Worm (Caenorhabditis elegans) whole organism, L1 larva: Measurements from ENCODE around the gene ZK353.3.

Source experiments
- ama-1 ChIP-seq: fragments of 150-350 bp; optimal IDR thresholded peaks from 2 replicates; lab custom pipeline; 2014
- ceh-82 ChIP-seq, 3 experiments: fragments of 150-350 bp in 1 of 3; sonication (generic microtip) in 2 of 3; optimal IDR thresholded peaks; 2 replicates each; lab custom pipeline; 2014 to 2017; ENCODE audit warnings: missing biosample characterization in 3 of 3, missing genetic modification characterization in 3 of 3
- isw-1 ChIP-seq: fragments of 200-800 bp; sonication (Bioruptor generic); IDR thresholded peaks from 2 replicates; pipeline ENCODE4 v1.3.6; 2022; ENCODE audit warnings: missing genetic modification characterization, missing compliant biosample characterization
- jun-1 ChIP-seq: fragments of 150-350 bp; optimal IDR thresholded peaks from 2 replicates; lab custom pipeline; 2014; ENCODE audit warnings: missing biosample characterization, missing genetic modification reagents, missing genetic modification characterization
- mdl-1 ChIP-seq, 2 experiments: fragments of 150-350 bp; optimal IDR thresholded peaks; 2 replicates each; lab custom pipeline; 2014 to 2017; ENCODE audit warnings: missing biosample characterization in 2 of 2, missing genetic modification characterization in 2 of 2, inconsistent platforms in 1 of 2
- nhr-237 ChIP-seq: fragments of 150-350 bp; optimal IDR thresholded peaks from 2 replicates; lab custom pipeline; 2014; ENCODE audit warnings: missing biosample characterization, missing genetic modification characterization
- nhr-76 ChIP-seq: sonication (generic microtip); optimal IDR thresholded peaks from 2 replicates; lab custom pipeline; 2017; ENCODE audit warnings: missing biosample characterization, missing genetic modification characterization
- nhr-85 ChIP-seq: sonication (generic microtip); peaks from one replicate; lab custom pipeline; 2016; ENCODE audit warnings: missing genetic modification characterization, inconsistent platforms, missing compliant biosample characterization
- ztf-4 ChIP-seq: fragments of 150-350 bp; optimal IDR thresholded peaks from 2 replicates; lab custom pipeline; 2014; ENCODE audit warnings: missing biosample characterization, missing genetic modification characterization

DNA sequence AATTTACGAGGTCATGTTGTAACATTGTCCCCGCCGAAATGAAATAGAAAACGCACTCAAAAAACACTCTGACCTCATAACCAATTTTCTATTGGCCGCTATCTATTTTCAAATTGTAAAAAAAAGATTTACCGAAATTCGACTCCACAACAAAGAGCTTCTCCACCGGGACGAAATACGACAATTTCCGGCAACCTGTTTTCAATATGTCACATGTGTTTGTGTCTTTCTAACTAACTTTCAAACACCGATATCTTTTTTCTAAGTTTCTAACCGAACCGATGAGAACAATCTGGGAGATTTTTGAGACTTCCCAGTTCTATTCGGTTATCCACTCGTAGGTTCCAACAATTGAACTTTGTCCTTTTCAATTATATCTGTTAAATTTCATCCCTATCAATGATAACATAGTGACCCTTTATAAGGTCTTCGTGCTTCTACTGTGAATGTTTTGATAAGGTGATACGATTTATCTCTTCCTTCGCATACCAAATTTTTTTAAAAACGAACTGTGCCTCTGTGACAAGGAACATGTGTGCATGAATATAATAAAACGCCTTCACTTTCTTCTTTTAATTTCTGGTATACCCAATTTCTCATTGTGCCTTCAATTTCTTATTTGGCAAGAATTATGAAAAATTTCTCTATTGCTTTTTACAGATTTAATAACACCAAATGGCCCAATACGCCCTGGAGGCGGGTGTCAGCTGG is 24.0 kb upstream of the ZK353.3 start, which contains the start of gene lmbr-1:
- TF ChIP-seq jun-1 (tag; lab: Kevin White, UChicago) (no peak), ceh-82 (tag; optimal IDR thresholded peaks at IDR 0.05; lab: Kevin White, UChicago) (no peak), ama-1 (lab: Kevin White, UChicago) (no peak), nhr-76 (no peak), nhr-237 (no peak), isw-1 (GFP tag; lab: Robert Waterston, UW) (no peak), mdl-1 (tag; optimal IDR thresholded peaks at IDR 0.05; lab: Kevin White, UChicago) (no peak), ztf-4 (tag; lab: Kevin White, UChicago) (no peak), nhr-85 (tag; lab: Kevin White, UChicago) (peak; percentile 13)
